Worm (Caenorhabditis elegans): ENCODE results near the gene rps-29.

DNA sequence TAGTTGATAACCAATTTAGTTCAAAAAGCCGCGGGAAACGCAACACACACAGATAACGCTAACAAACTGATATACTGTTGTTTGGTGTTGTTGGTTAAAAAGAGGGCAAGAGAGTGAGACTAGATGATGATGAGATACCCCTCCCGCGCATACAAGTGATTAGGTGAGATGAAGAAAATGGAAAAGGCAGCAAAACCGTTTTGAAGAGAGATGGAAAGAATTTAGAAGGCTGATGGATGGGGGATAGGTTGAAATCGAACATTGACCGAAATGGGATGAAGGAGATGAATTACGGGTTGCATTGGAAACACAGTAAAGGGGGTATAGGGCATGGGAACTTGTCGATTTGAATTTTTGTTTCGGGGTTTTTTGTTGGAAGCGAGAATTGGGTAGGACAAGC is 45.3 kb upstream of the rps-29 start:
- TF ChIP-seq mes-4 (tag; optimal IDR thresholded peaks at IDR 0.05) (no peak), attf-3 (GFP tag; conservative IDR thresholded peaks at IDR 0.05) (no peak), efl-1 (GFP tag; optimal IDR thresholded peaks at IDR 0.05) (no peak), sdz-38 (tag; optimal IDR thresholded peaks at IDR 0.05) (no peak), lsl-1 (GFP tag; optimal IDR thresholded peaks at IDR 0.05) (no peak), gei-17 (GFP tag; optimal IDR thresholded peaks at IDR 0.05) (no peak)

All from whole organism, young adult.